Worm (Caenorhabditis elegans): ENCODE data around the gene mff-1.

The mff-1 gene

ce11 chrX:12942296-12942695 lies 44.7 kb downstream of the mff-1 start:
- no peak for TF ChIP-seq lsy-2 (tag; optimal IDR thresholded peaks at IDR 0.05)
- TF ChIP-seq nhr-28 (tag; optimal IDR thresholded peaks at IDR 0.05) = no peak
- TF ChIP-seq tbx-8 (GFP tag; optimal IDR thresholded peaks at IDR 0.05) = no peak
- TF ChIP-seq elt-3 (tag; optimal IDR thresholded peaks at IDR 0.05) = no peak
- no peak for TF ChIP-seq blmp-1 (tag; optimal IDR thresholded peaks at IDR 0.05)
- no peak for TF ChIP-seq ceh-43 (GFP tag; optimal IDR thresholded peaks at IDR 0.05)
- no peak for TF ChIP-seq hlh-1 (tag; optimal IDR thresholded peaks at IDR 0.05)
- no peak for TF ChIP-seq mab-5 (tag; optimal IDR thresholded peaks at IDR 0.05)
- TF ChIP-seq mls-2 (tag; optimal IDR thresholded peaks at IDR 0.05) = no peak

DNA sequence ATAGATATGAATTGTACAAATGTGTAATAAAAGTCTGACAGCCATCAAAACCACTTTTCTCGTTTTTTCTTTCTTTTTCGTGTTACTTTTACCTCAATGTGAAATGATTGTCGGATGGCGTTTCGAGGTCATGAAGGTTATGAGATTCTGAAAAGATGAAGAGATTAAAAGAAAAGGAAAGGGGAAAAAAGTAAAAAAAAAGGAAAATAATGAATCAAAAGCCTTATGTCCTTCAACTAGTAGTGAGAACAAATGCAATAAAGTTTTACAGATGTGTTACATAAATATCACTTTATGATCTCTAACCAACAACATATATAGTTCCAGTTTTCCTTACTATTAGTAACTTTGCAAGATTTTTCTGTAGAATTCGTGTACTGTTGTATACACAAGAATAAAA lies 46.2 kb downstream of the mff-1 start, which contains the start of gene gmap-3:
gmap-3 (minus strand) TSS at position 148 of the 400 bp plus-strand sequence.
- no peak for TF ChIP-seq mls-2 (tag; optimal IDR thresholded peaks at IDR 0.05)
- TF ChIP-seq snpc-4 (tag; optimal IDR thresholded peaks at IDR 0.05) = no peak
- no peak for TF ChIP-seq sptf-1 (tag; optimal IDR thresholded peaks at IDR 0.05)
- TF ChIP-seq mep-1 (tag; optimal IDR thresholded peaks at IDR 0.05) = no peak
- TF ChIP-seq tbx-8 (GFP tag; optimal IDR thresholded peaks at IDR 0.05) = no peak
- TF ChIP-seq ces-1 (GFP tag; optimal IDR thresholded peaks at IDR 0.05) = no peak
- no peak for TF ChIP-seq lsy-2 (tag; optimal IDR thresholded peaks at IDR 0.05)
- TF ChIP-seq unc-62 (GFP tag; optimal IDR thresholded peaks at IDR 0.05) = no peak
- TF ChIP-seq lin-13 (tag; optimal IDR thresholded peaks at IDR 0.05) = no peak
- TF ChIP-seq lin-32 (GFP tag; optimal IDR thresholded peaks at IDR 0.05) = no peak
- TF ChIP-seq nhr-28 (tag; optimal IDR thresholded peaks at IDR 0.05) = no peak
- TF ChIP-seq unc-39 (tag; optimal IDR thresholded peaks at IDR 0.05) = no peak
- no peak for TF ChIP-seq mab-5 (tag; optimal IDR thresholded peaks at IDR 0.05)
- no peak for TF ChIP-seq cnd-1 (tag; optimal IDR thresholded peaks at IDR 0.05)

- no peak for TF ChIP-seq unc-120 (tag; optimal IDR thresholded peaks at IDR 0.05; ENCODE audit: poor library complexity, severe bottlenecking)
- no peak for TF ChIP-seq lin-13 (tag; optimal IDR thresholded peaks at IDR 0.05)
Observed at ce11 chrX:12937521-12937920, 49.5 kb downstream of the mff-1 start.

Measured in whole organism, mixed stage, embryonic.